Fruit fly (Drosophila melanogaster) whole organism, prepupa: Measurements from ENCODE around the gene Rim.

ENCODE experiments used
- CG10631 ChIP-seq: fragments of 200-800 bp; sonication (Bioruptor generic); optimal IDR thresholded peaks from 2 replicates; lab custom pipeline; 2016; ENCODE audit warnings: missing biosample characterization, missing genetic modification characterization
- CG11294 ChIP-seq: fragments of 200-800 bp; sonication (Bioruptor generic); IDR thresholded peaks from 2 replicates; pipeline ENCODE4 v1.3.6; 2022; ENCODE audit warnings: missing biosample characterization, missing genetic modification characterization
- CG1621 ChIP-seq: fragments of 200-800 bp; sonication (Bioruptor generic); optimal IDR thresholded peaks from 3 replicates; lab custom pipeline; 2018; ENCODE audit warnings: missing biosample characterization, mild to moderate bottlenecking, missing genetic modification characterization
- CG16779 ChIP-seq: fragments of 200-800 bp; sonication (Bioruptor generic); optimal IDR thresholded peaks from 3 replicates; lab custom pipeline; 2017; ENCODE audit warnings: missing biosample characterization, mild to moderate bottlenecking, missing genetic modification characterization
- CG3032 ChIP-seq: fragments of 200-800 bp; optimal IDR thresholded peaks from 2 replicates; lab custom pipeline; 2019; ENCODE audit warnings: missing biosample characterization, mild to moderate bottlenecking, missing genetic modification characterization, moderate library complexity
- CG32006 ChIP-seq: fragments of 200-800 bp; sonication (Bioruptor generic); optimal IDR thresholded peaks from 3 replicates; lab custom pipeline; 2017; ENCODE audit warnings: missing biosample characterization, mild to moderate bottlenecking, missing genetic modification characterization
- CG34406 ChIP-seq: fragments of 200-800 bp; sonication (Bioruptor generic); optimal IDR thresholded peaks from 3 replicates; lab custom pipeline; 2016; ENCODE audit warnings: missing biosample characterization, missing genetic modification characterization
- CG3919 ChIP-seq: fragments of 200-800 bp; sonication (Bioruptor generic); optimal IDR thresholded peaks from 3 replicates; lab custom pipeline; 2016; ENCODE audit warnings: missing biosample characterization, missing genetic modification characterization
- CG4318 ChIP-seq: fragments of 200-800 bp; sonication (Bioruptor generic); optimal IDR thresholded peaks from 3 replicates; lab custom pipeline; 2017; ENCODE audit warnings: missing biosample characterization, mild to moderate bottlenecking, missing genetic modification characterization
- CG6276 ChIP-seq: fragments of 200-800 bp; sonication (Bioruptor generic); optimal IDR thresholded peaks from 2 replicates; lab custom pipeline; 2017; ENCODE audit warnings: missing biosample characterization, mild to moderate bottlenecking, missing genetic modification characterization
- CG6792 ChIP-seq: fragments of 200-800 bp; sonication (Bioruptor generic); optimal IDR thresholded peaks from 3 replicates; lab custom pipeline; 2016; ENCODE audit warnings: missing biosample characterization, missing genetic modification characterization
- CG6808 ChIP-seq: fragments of 200-800 bp; sonication (Bioruptor generic); optimal IDR thresholded peaks from 3 replicates; lab custom pipeline; 2017; ENCODE audit warnings: missing biosample characterization, missing genetic modification characterization, mild to moderate bottlenecking, moderate library complexity, missing genetic modification reagents
- CG6854 ChIP-seq: fragments of 200-800 bp; sonication (Bioruptor generic); optimal IDR thresholded peaks from 2 replicates; lab custom pipeline; 2017; ENCODE audit warnings: missing biosample characterization, mild to moderate bottlenecking, missing genetic modification characterization
- CG7368 ChIP-seq: fragments of 200-800 bp; sonication (Bioruptor generic); optimal IDR thresholded peaks from 3 replicates; lab custom pipeline; 2016; ENCODE audit warnings: missing biosample characterization, missing genetic modification characterization
- CG9139 ChIP-seq: fragments of 200-800 bp; sonication (Bioruptor generic); optimal IDR thresholded peaks from 3 replicates; lab custom pipeline; 2017; ENCODE audit warnings: missing biosample characterization, mild to moderate bottlenecking, missing genetic modification characterization
- Eip93F ChIP-seq: fragments of 200-800 bp; sonication (Bioruptor generic); optimal IDR thresholded peaks from 2 replicates; lab custom pipeline; 2016; ENCODE audit warnings: missing biosample characterization, mild to moderate bottlenecking, missing genetic modification characterization
- Gug ChIP-seq: fragments of 200-800 bp; sonication (Bioruptor generic); IDR thresholded peaks from 2 replicates; pipeline ENCODE4 v1.3.6; 2022; ENCODE audit warnings: missing biosample characterization, missing genetic modification characterization
- Hr39 ChIP-seq: fragments of 200-800 bp; sonication (Bioruptor generic); optimal IDR thresholded peaks from 2 replicates; lab custom pipeline; 2016; ENCODE audit warnings: missing biosample characterization, missing genetic modification characterization
- Lpt ChIP-seq: fragments of 200-800 bp; sonication (Bioruptor generic); optimal IDR thresholded peaks from 3 replicates; lab custom pipeline; 2016; ENCODE audit warnings: missing biosample characterization, missing genetic modification characterization
- OdsH ChIP-seq: fragments of 200-800 bp; sonication (Bioruptor generic); optimal IDR thresholded peaks from 3 replicates; lab custom pipeline; 2016; ENCODE audit warnings: missing biosample characterization, missing genetic modification characterization
- Sox102F ChIP-seq: fragments of 200-800 bp; sonication (Bioruptor generic); optimal IDR thresholded peaks from 2 replicates; lab custom pipeline; 2016; ENCODE audit warnings: missing biosample characterization, mild to moderate bottlenecking, missing genetic modification characterization
- dac ChIP-seq: fragments of 200-800 bp; sonication (Bioruptor generic); optimal IDR thresholded peaks from 2 replicates; lab custom pipeline; 2017; ENCODE audit warnings: missing biosample characterization, mild to moderate bottlenecking, missing genetic modification characterization
- eg ChIP-seq: fragments of 200-800 bp; sonication (Bioruptor generic); IDR thresholded peaks from 3 replicates; pipeline ENCODE4 v1.3.6; 2022; ENCODE audit warnings: missing biosample characterization, missing genetic modification characterization
- esn ChIP-seq: fragments of 200-800 bp; sonication (Bioruptor generic); optimal IDR thresholded peaks from 2 replicates; lab custom pipeline; 2016; ENCODE audit warnings: missing biosample characterization, mild to moderate bottlenecking, missing genetic modification characterization, moderate library complexity
- lz ChIP-seq: fragments of 200-800 bp; sonication (Bioruptor generic); optimal IDR thresholded peaks from 3 replicates; lab custom pipeline; 2016; ENCODE audit warnings: missing biosample characterization, missing genetic modification characterization
- net ChIP-seq: fragments of 200-800 bp; sonication (Bioruptor generic); optimal IDR thresholded peaks from 3 replicates; lab custom pipeline; 2016; ENCODE audit warnings: missing biosample characterization, missing genetic modification characterization
- pdm3 ChIP-seq: fragments of 200-800 bp; sonication (Bioruptor generic); optimal IDR thresholded peaks from 3 replicates; lab custom pipeline; 2016; ENCODE audit warnings: missing biosample characterization, missing genetic modification characterization
- spab ChIP-seq: fragments of 200-800 bp; sonication (Bioruptor generic); optimal IDR thresholded peaks from 2 replicates; lab custom pipeline; 2017; ENCODE audit warnings: missing biosample characterization, mild to moderate bottlenecking, missing genetic modification characterization, missing genetic modification reagents
- svp ChIP-seq: fragments of 200-800 bp; sonication (Bioruptor generic); peaks from one replicate; lab custom pipeline; 2016; ENCODE audit warnings: missing biosample characterization, missing genetic modification characterization
- topi ChIP-seq: fragments of 200-800 bp; sonication (Bioruptor generic); optimal IDR thresholded peaks from 3 replicates; lab custom pipeline; 2016; ENCODE audit warnings: missing biosample characterization, missing genetic modification characterization
- vri ChIP-seq: fragments of 200-800 bp; sonication (Bioruptor generic); optimal IDR thresholded peaks from 3 replicates; lab custom pipeline; 2016; ENCODE audit warnings: missing biosample characterization, mild to moderate bottlenecking, missing genetic modification characterization

The Rim gene

dm6 chr3R:17919108-17919882 is 2.9 kb upstream of the Rim start, which contains the start of gene cpo (continued):
- TF ChIP-seq OdsH (GFP tag; lab: Kevin White, UChicago) (peak; percentile 52), esn (GFP tag; lab: Kevin White, UChicago) (peak; percentile 62), CG3919 (GFP tag; lab: Kevin White, UChicago) (peak; percentile 61), CG11294 (0 out of 2 replicates have a peak, but pooled peaks have one; percentile 25), pdm3 (peak; percentile 50), CG1621 (peak; percentile 57), net (GFP tag; lab: Kevin White, UChicago) (peak; percentile 49), Hr39 (peak; percentile 45), CG6854 (peak; percentile 51), CG16779 (tag; lab: Kevin White, UChicago) (peak; percentile 63), CG7368 (GFP tag; lab: Kevin White, UChicago) (peak; percentile 39), CG34406 (GFP tag; lab: Kevin White, UChicago) (peak; percentile 64), Eip93F (GFP tag; lab: Kevin White, UChicago) (no peak), Sox102F (GFP tag; lab: Kevin White, UChicago) (peak; percentile 30)

dm6 chr3R:17917871-17918499 is 1.6 kb upstream of the Rim start:
- TF ChIP-seq svp (GFP tag; lab: Kevin White, UChicago): peak; percentile 44
- TF ChIP-seq dac (GFP tag; lab: Kevin White, UChicago): no peak

- TF ChIP-seq Gug (GFP tag; lab: Robert Waterston, UW) (no peak), CG9139 (GFP tag; lab: Kevin White, UChicago) (no peak), CG32006 (GFP tag; lab: Kevin White, UChicago) (peak; percentile 3), Eip93F (GFP tag; lab: Kevin White, UChicago) (no peak), svp (GFP tag; lab: Kevin White, UChicago) (peak; percentile 39)
Measured at dm6 chr3R:17911076-17911475, 5.3 kb downstream of the Rim start, which contains the start of gene CG43445. TSS of gene CG43445 (plus strand) at chr3R:17911376.

dm6 chr3R:17906145-17906544 is 10.2 kb downstream of the Rim start, which contains the start of gene CG12347:
TSS of gene CG12347 (plus strand) at chr3R:17906445.
- TF ChIP-seq topi (GFP tag; lab: Kevin White, UChicago): no peak
- peak; percentile 17 for TF ChIP-seq svp (GFP tag; lab: Kevin White, UChicago)

- TF ChIP-seq lz (GFP tag; lab: Kevin White, UChicago) (no peak), CG4318 (no peak), Eip93F (GFP tag; lab: Kevin White, UChicago) (no peak), CG3032 (no peak), Lpt (GFP tag; lab: Kevin White, UChicago) (no peak), CG6792 (GFP tag; lab: Kevin White, UChicago) (no peak), CG6808 (GFP tag; lab: Kevin White, UChicago) (no peak), spab (GFP tag; lab: Kevin White, UChicago) (no peak), dac (GFP tag; lab: Kevin White, UChicago) (no peak), pdm3 (no peak), CG6276 (no peak)
Measured at dm6 chr3R:17905148-17905547, 11.2 kb downstream of the Rim start.

- no peak for TF ChIP-seq eg
- no peak for TF ChIP-seq Sox102F (GFP tag; lab: Kevin White, UChicago)
- no peak for TF ChIP-seq vri (GFP tag; lab: Kevin White, UChicago)
- TF ChIP-seq CG6808 (GFP tag; lab: Kevin White, UChicago): no peak
- no peak for TF ChIP-seq CG10631 (GFP tag; lab: Kevin White, UChicago)
- TF ChIP-seq Gug (GFP tag; lab: Robert Waterston, UW): no peak
Measured at dm6 chr3R:17902233-17902632, 14.1 kb downstream of the Rim start.
